Fruit fly (Drosophila melanogaster): ENCODE measurements around the gene CG2201.

Gene CG2201

DNA sequence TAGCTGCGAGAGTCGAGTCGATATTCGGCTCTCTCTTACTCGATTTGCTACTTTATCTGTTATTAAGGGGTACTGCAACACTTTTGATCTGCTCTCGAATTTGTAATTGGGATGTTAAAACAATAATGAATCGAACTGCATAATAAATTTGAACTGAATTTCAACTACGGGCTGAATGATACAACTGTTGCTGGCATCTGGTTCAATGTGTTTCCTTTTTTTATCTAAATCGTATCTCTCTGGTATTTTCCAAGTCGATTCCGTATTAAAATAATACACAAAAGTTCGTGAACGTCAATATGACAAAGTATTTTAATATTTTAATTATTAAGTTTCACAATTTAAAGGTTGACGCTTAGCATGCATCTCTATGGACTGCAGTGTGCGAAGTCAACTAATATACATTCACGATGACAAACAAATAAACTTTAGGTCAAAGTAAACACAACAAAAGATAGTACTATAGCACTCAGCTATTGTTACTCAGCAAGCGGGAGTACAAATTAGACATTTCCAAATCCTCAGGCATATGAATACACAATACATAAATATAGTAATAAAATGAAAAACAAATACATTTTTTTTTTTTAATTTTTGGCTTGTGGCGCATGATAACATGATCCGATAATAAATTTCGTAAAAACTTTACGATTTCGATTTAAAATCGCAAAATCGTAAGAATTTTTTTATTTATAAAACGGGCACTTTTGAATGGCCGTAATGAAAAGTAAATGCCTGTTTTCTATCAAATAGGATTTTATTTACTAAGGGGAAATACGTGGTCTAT, at the start of gene CG2201:
CG2201 (minus strand) TSS at position 396 of the 787 bp plus-strand sequence.
- TF ChIP-seq CG9139 (GFP tag; optimal IDR thresholded peaks at IDR 0.05) (no peak), Sox14 (GFP tag; optimal IDR thresholded peaks at IDR 0.05) (peak; percentile 30), CG6808 (GFP tag; optimal IDR thresholded peaks at IDR 0.05) (no peak), Eip75B (GFP tag; optimal IDR thresholded peaks at IDR 0.05) (no peak), CG6163 (GFP tag; IDR thresholded peaks at IDR 0.05) (0 out of 3 replicates have a peak, but pooled peaks have one; percentile 22), CG3032 (tag; optimal IDR thresholded peaks at IDR 0.05) (no peak), CG8119 (GFP tag; IDR thresholded peaks at IDR 0.05) (peak; percentile 50; the same call in 1 of the 3 replicates), CG4318 (GFP tag; optimal IDR thresholded peaks at IDR 0.05) (no peak), Hr38 (GFP tag; optimal IDR thresholded peaks at IDR 0.05) (no peak), ss (GFP tag; optimal IDR thresholded peaks at IDR 0.05) (peak in 1 of 2 experiments; percentile 4), cyc (GFP tag; optimal IDR thresholded peaks at IDR 0.05) (peak; percentile 14), CG8319 (GFP tag; optimal IDR thresholded peaks at IDR 0.05) (no peak), Gug (GFP tag; IDR thresholded peaks at IDR 0.05) (no peak), Eip78C (GFP tag) (peak; percentile 75), CG3919 (GFP tag; optimal IDR thresholded peaks at IDR 0.05) (no peak), OdsH (GFP tag; optimal IDR thresholded peaks at IDR 0.05) (peak; percentile 38), lz (GFP tag; optimal IDR thresholded peaks at IDR 0.05) (peak; percentile 26), CG6792 (GFP tag; optimal IDR thresholded peaks at IDR 0.05) (no peak), Eip93F (GFP tag; optimal IDR thresholded peaks at IDR 0.05) (no peak), Smox (GFP tag; optimal IDR thresholded peaks at IDR 0.05) (peak; percentile 24), pdm3 (GFP tag; optimal IDR thresholded peaks at IDR 0.05) (peak; percentile 35), CG11294 (GFP tag; IDR thresholded peaks at IDR 0.05) (no peak), Ets96B (tag; optimal IDR thresholded peaks at IDR 0.05) (no peak), CG34406 (GFP tag; optimal IDR thresholded peaks at IDR 0.05) (no peak), esn (GFP tag; optimal IDR thresholded peaks at IDR 0.05) (peak; percentile 55), CG10631 (GFP tag; optimal IDR thresholded peaks at IDR 0.05) (peak; percentile 40), fd59A (GFP tag; optimal IDR thresholded peaks at IDR 0.05) (no peak), CG10669 (GFP tag; optimal IDR thresholded peaks at IDR 0.05) (no peak), dsx (GFP tag; optimal IDR thresholded peaks at IDR 0.05; ENCODE audit: poor library complexity, severe bottlenecking) (no peak), CG8632 (GFP tag; optimal IDR thresholded peaks at IDR 0.05) (peak; percentile 19), CG1621 (tag; optimal IDR thresholded peaks at IDR 0.05) (no peak), CG11902 (GFP tag; optimal IDR thresholded peaks at IDR 0.05) (no peak), CG32006 (GFP tag; optimal IDR thresholded peaks at IDR 0.05) (peak; percentile 56), topi (GFP tag; optimal IDR thresholded peaks at IDR 0.05) (peak; percentile 38), fkh (GFP tag; optimal IDR thresholded peaks at IDR 0.05) (peak; percentile 97), vri (GFP tag; optimal IDR thresholded peaks at IDR 0.05) (peak; percentile 16), Hr4 (GFP tag; optimal IDR thresholded peaks at IDR 0.05) (peak; percentile 41), spab (GFP tag; optimal IDR thresholded peaks at IDR 0.05) (no peak), Hr39 (GFP tag; optimal IDR thresholded peaks at IDR 0.05) (peak; percentile 40), Blimp-1 (GFP tag; optimal IDR thresholded peaks at IDR 0.05) (no peak), Met (GFP tag; optimal IDR thresholded peaks at IDR 0.05) (peak; percentile 50), Lpt (GFP tag; optimal IDR thresholded peaks at IDR 0.05) (peak; percentile 15), Sox102F (GFP tag; optimal IDR thresholded peaks at IDR 0.05) (peak; percentile 64), salr (GFP tag; optimal IDR thresholded peaks at IDR 0.05) (peak in 1 of 2 experiments; percentile 22), achi (GFP tag; optimal IDR thresholded peaks at IDR 0.05) (no peak), Sox15 (GFP tag; optimal IDR thresholded peaks at IDR 0.05) (no peak), eg (GFP tag; IDR thresholded peaks at IDR 0.05) (no peak; the same call in 2 of the 3 replicates), CG6854 (GFP tag; optimal IDR thresholded peaks at IDR 0.05) (no peak), CG7368 (GFP tag; optimal IDR thresholded peaks at IDR 0.05) (no peak), svp (GFP tag) (peak; percentile 90), CG15336 (GFP tag; IDR thresholded peaks at IDR 0.05) (peak; percentile 10)

Data from whole organism, prepupa.